Worm (Caenorhabditis elegans) whole organism, L1 larva: ENCODE data around the gene ZK380.6.

Experiments
- C34B4.2 ChIP-seq: sonication (generic microtip); optimal IDR thresholded peaks from 2 replicates; lab custom pipeline; 2017; ENCODE audit warnings: mild to moderate bottlenecking, missing genetic modification characterization, missing compliant biosample characterization
- ceh-63 ChIP-seq: fragments of 200-800 bp; sonication (Bioruptor generic); optimal IDR thresholded peaks from 2 replicates; lab custom pipeline; 2018; ENCODE audit warnings: mild to moderate bottlenecking, missing genetic modification characterization, missing compliant biosample characterization
- ces-1 ChIP-seq: fragments of 150-350 bp; optimal IDR thresholded peaks from 2 replicates; lab custom pipeline; 2014; ENCODE audit warnings: missing biosample characterization, missing genetic modification reagents, missing genetic modification characterization
- efl-1 ChIP-seq, 4 experiments: fragments of 150-350 bp; optimal IDR thresholded peaks in 3 of 4; peaks in 1 of 4; 1 replicate in 1 of 4; 2 replicates in 3 of 4; lab custom pipeline; 2014; ENCODE audit warnings: missing biosample characterization in 2 of 4, missing genetic modification characterization in 2 of 4, missing genetic modification reagents in 2 of 4
- efl-3 ChIP-seq: fragments of 200-800 bp; sonication (Bioruptor generic); optimal IDR thresholded peaks from 2 replicates; lab custom pipeline; 2018; ENCODE audit warnings: mild to moderate bottlenecking, missing genetic modification characterization, missing compliant biosample characterization
- ets-5 ChIP-seq: fragments of 200-800 bp; sonication (Bioruptor generic); IDR thresholded peaks from 2 replicates; pipeline ENCODE4 v1.3.6; 2022; ENCODE audit warnings: missing genetic modification characterization, missing compliant biosample characterization
- fkh-10 ChIP-seq: sonication (generic microtip); optimal IDR thresholded peaks from 2 replicates; lab custom pipeline; 2017; ENCODE audit warnings: missing biosample characterization, missing genetic modification reagents, missing genetic modification characterization
- fkh-4 ChIP-seq: sonication (generic microtip); optimal IDR thresholded peaks from 2 replicates; lab custom pipeline; 2016; ENCODE audit warnings: missing compliant biosample characterization, missing genetic modification characterization, borderline replicate concordance
- grh-1 ChIP-seq: fragments of 200-800 bp; sonication (Bioruptor generic); IDR thresholded peaks from 2 replicates; pipeline ENCODE4 v1.3.6; 2022; ENCODE audit warnings: missing genetic modification reagents, missing genetic modification characterization, missing compliant biosample characterization
- hlh-17 ChIP-seq: fragments of 200-800 bp; sonication (Bioruptor generic); optimal IDR thresholded peaks from 2 replicates; lab custom pipeline; 2018; ENCODE audit warnings: missing genetic modification characterization, mild to moderate bottlenecking, missing compliant biosample characterization, moderate library complexity, borderline replicate concordance
- hpl-2 ChIP-seq: fragments of 150-350 bp; optimal IDR thresholded peaks from 2 replicates; lab custom pipeline; 2014; ENCODE audit warnings: missing biosample characterization, missing genetic modification reagents, missing genetic modification characterization
- irx-1 ChIP-seq: sonication (generic microtip); optimal IDR thresholded peaks from 2 replicates; lab custom pipeline; 2016; ENCODE audit warnings: missing genetic modification characterization, missing compliant biosample characterization
- isw-1 ChIP-seq: fragments of 200-800 bp; sonication (Bioruptor generic); IDR thresholded peaks from 2 replicates; pipeline ENCODE4 v1.3.6; 2022; ENCODE audit warnings: missing genetic modification characterization, missing compliant biosample characterization
- lin-14 ChIP-seq: fragments of 200-800 bp; sonication (Bioruptor generic); optimal IDR thresholded peaks from 2 replicates; lab custom pipeline; 2018; ENCODE audit warnings: mild to moderate bottlenecking, missing genetic modification characterization, moderate library complexity, missing compliant biosample characterization
- lin-39 ChIP-seq: fragments of 150-350 bp; optimal IDR thresholded peaks from 2 replicates; lab custom pipeline; 2014; ENCODE audit warnings: missing biosample characterization, missing genetic modification reagents, missing genetic modification characterization
- mab-9 ChIP-seq: fragments of 200-800 bp; sonication (Bioruptor generic); IDR thresholded peaks from 2 replicates; pipeline ENCODE4 v1.3.6; 2022; ENCODE audit warnings: missing genetic modification reagents, missing genetic modification characterization, missing compliant biosample characterization
- mdl-1 ChIP-seq, 2 experiments: fragments of 150-350 bp; optimal IDR thresholded peaks; 2 replicates each; lab custom pipeline; 2014 to 2017; ENCODE audit warnings: missing biosample characterization in 2 of 2, missing genetic modification characterization in 2 of 2, inconsistent platforms in 1 of 2
- nhr-12 ChIP-seq: sonication (generic microtip); optimal IDR thresholded peaks from 2 replicates; lab custom pipeline; 2017; ENCODE audit warnings: missing biosample characterization, missing genetic modification characterization
- nhr-20 ChIP-seq: sonication (generic microtip); optimal IDR thresholded peaks from 2 replicates; lab custom pipeline; 2016; ENCODE audit warnings: mild to moderate bottlenecking, missing genetic modification characterization, missing compliant biosample characterization
- nhr-28 ChIP-seq: fragments of 150-350 bp; optimal IDR thresholded peaks from 2 replicates; lab custom pipeline; 2014; ENCODE audit warnings: missing biosample characterization, missing genetic modification characterization
- nhr-47 ChIP-seq: sonication (generic microtip); optimal IDR thresholded peaks from 2 replicates; lab custom pipeline; 2016; ENCODE audit warnings: mild to moderate bottlenecking, missing genetic modification characterization, moderate library complexity, missing compliant biosample characterization
- pqm-1 ChIP-seq: sonication (generic microtip); optimal IDR thresholded peaks from 3 replicates; lab custom pipeline; 2017; ENCODE audit warnings: missing biosample characterization, missing genetic modification characterization
- skn-1 ChIP-seq: fragments of 150-350 bp; optimal IDR thresholded peaks from 2 replicates; lab custom pipeline; 2014; ENCODE audit warnings: missing biosample characterization, missing genetic modification characterization
- snpc-4 ChIP-seq: fragments of 150-350 bp; optimal IDR thresholded peaks from 2 replicates; lab custom pipeline; 2014; ENCODE audit warnings: missing biosample characterization, missing genetic modification characterization
- snu-23 ChIP-seq: sonication (generic microtip); optimal IDR thresholded peaks from 2 replicates; lab custom pipeline; 2016; ENCODE audit warnings: missing genetic modification characterization, missing compliant biosample characterization
- sptf-1 ChIP-seq: fragments of 150-350 bp; optimal IDR thresholded peaks from 2 replicates; lab custom pipeline; 2014; ENCODE audit warnings: missing biosample characterization, missing genetic modification characterization
- swsn-7 ChIP-seq: sonication (generic microtip); optimal IDR thresholded peaks from 2 replicates; lab custom pipeline; 2016; ENCODE audit warnings: missing genetic modification characterization, missing compliant biosample characterization
- unc-86 ChIP-seq: sonication (generic microtip); optimal IDR thresholded peaks from 2 replicates; lab custom pipeline; 2016; ENCODE audit warnings: missing genetic modification characterization, missing compliant biosample characterization
- zag-1 ChIP-seq: fragments of 150-350 bp; optimal IDR thresholded peaks from 2 replicates; lab custom pipeline; 2014; ENCODE audit warnings: missing biosample characterization, missing genetic modification characterization

Gene ZK380.6

DNA sequence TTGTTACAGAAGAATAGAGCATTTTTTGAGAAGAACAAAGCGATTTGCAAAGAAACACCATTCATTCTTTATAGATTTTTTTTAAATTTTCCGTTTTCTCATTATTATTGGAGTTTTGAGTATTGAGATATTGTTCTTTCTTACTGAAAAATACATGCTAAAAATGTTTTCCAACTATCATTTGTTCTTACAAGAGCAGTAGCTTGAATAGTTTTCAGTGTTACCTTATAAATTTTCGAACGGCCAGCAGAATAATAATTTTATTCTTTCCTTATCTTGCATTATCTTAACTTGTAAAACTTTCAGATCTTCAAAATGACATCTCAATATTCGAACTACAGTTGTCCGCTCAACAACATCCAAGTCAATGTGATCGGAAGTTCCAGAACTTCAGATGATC, 961 bp downstream of the ZK380.6 start, which contains the start of gene tbx-32:
Gene tbx-32, plus strand, starts transcription at position 301 of the 400 bp plus-strand sequence.
- no peak for TF ChIP-seq ceh-63
- TF ChIP-seq C34B4.2 = no peak
- no peak for TF ChIP-seq efl-3 (GFP tag; lab: Kevin White, UChicago)
- no peak for TF ChIP-seq mdl-1 (tag; optimal IDR thresholded peaks at IDR 0.05; lab: Kevin White, UChicago)
- TF ChIP-seq pqm-1 (tag; lab: Kevin White, UChicago) = no peak
- no peak for TF ChIP-seq ets-5 (GFP tag; lab: Robert Waterston, UW)
- no peak for TF ChIP-seq skn-1 (tag; lab: Kevin White, UChicago)
- no peak for TF ChIP-seq fkh-4
- TF ChIP-seq snu-23 (GFP tag; lab: Kevin White, UChicago) = no peak
- TF ChIP-seq nhr-47 (tag; lab: Kevin White, UChicago) = no peak
- TF ChIP-seq grh-1 (GFP tag; lab: Robert Waterston, UW) = no peak
- no peak for TF ChIP-seq isw-1 (GFP tag; lab: Robert Waterston, UW)
- TF ChIP-seq sptf-1 (tag; lab: Kevin White, UChicago) = no peak
- no peak for TF ChIP-seq unc-86
- no peak for TF ChIP-seq nhr-12 (tag; lab: Kevin White, UChicago)
- no peak for TF ChIP-seq mab-9 (GFP tag; lab: Robert Waterston, UW)
- TF ChIP-seq nhr-28 (tag; lab: Kevin White, UChicago) = no peak
- no peak for TF ChIP-seq hpl-2 (GFP tag; lab: Kevin White, UChicago)

DNA sequence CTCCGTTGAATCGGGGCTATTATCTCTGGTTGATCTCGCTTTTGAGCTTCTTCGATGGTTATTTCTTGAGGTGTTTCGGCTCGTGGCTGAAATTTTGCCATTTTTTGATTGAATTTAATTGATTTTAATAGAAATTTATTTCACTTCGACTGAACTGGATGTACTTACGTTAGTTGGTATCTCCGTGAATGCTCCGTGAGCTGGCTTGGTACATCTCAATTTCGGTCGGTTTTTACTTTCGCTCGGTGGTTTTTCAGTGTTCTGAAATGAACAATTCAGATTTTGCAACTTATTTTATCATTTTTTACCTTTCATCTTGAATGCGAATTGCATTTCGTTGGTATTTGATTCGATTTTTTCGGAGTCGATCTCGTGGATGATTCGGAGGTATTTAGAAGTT, 10.7 kb downstream of the ZK380.6 start, which contains the start of gene R09H3.2:
Gene R09H3.2, minus strand, starts transcription at position 101 of the 400 bp plus-strand sequence.
- TF ChIP-seq efl-1 (optimal IDR thresholded peaks at IDR 0.05; lab: Kevin White, UChicago) = no peak
- TF ChIP-seq efl-1 (GFP tag; optimal IDR thresholded peaks at IDR 0.05 in 1 of 2; lab: Kevin White, UChicago) = peak in 1 of 2 experiments; percentile 5
- TF ChIP-seq lin-14 (GFP tag; lab: Kevin White, UChicago) = no peak

DNA sequence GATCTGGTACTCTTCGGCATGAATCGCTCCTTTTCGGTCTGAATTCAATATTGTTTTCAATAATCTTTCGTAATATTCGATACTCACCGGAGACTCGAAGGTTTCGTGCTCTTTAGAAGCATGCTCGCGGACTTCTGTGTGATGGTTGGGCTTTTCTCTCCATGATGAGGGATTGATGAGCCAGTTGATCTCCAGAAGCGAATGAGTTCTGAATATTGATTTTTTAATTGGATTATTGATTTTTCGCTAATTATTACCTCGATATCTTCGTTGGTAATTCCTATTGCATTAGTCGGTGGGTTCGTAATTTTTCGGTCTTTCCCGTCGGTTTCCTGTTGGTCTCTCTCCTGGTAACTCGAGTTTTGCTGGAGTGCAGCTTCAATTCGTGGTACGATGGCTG, 12.8 kb downstream of the ZK380.6 start:
- TF ChIP-seq nhr-47 (tag; lab: Kevin White, UChicago) (no peak), efl-1 (optimal IDR thresholded peaks at IDR 0.05; lab: Kevin White, UChicago) (no peak), efl-1 (GFP tag; optimal IDR thresholded peaks at IDR 0.05 in 1 of 2; lab: Kevin White, UChicago) (peak in 1 of 2 experiments; percentile 33)

DNA sequence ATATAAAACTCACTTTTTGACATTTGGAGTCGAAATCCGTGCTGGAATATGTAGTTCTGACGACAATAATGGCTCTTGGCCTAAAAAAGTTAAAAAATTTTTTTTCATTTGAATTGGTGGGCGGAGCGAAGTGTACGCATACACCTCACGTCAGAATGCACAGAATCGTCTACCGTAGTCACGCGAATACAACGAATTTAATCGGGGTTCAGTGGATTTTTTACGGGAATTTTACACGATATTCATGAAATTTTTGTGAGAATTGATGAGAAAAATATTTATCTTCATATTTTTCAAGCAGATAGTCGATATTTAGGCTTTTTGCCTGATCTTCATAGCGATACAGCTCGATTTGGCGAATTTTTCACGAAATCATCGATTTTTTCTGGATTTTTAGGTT, 14.5 kb downstream of the ZK380.6 start, which contains the start of gene R09H3.3:
Gene R09H3.3, minus strand, starts transcription at position 101 of the 400 bp plus-strand sequence.
- TF ChIP-seq nhr-20 (tag; lab: Kevin White, UChicago) = no peak
- TF ChIP-seq efl-1 (optimal IDR thresholded peaks at IDR 0.05; lab: Kevin White, UChicago) = no peak
- peak in 1 of 2 experiments; percentile 29 for TF ChIP-seq efl-1 (GFP tag; optimal IDR thresholded peaks at IDR 0.05 in 1 of 2; lab: Kevin White, UChicago)

DNA sequence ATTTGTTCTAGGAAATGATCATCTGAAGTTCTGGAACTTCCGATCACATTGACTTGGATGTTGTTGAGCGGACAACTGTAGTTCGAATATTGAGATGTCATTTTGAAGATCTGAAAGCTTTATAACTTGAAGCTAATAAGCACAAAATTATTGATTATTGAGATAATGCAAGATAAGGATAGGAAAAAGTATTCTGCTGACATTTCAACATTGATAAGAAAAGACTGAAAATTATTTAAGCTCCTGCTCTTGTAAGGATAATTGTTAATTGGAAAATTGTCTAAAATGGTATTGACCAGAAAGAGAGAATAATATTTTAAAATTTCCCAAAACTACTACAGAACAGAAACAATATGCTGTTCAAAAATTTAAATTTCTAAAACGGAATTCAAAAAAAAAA, 19.8 kb downstream of the ZK380.6 start, which contains the start of gene tbx-31:
Gene tbx-31, minus strand, starts transcription at position 101 of the 400 bp plus-strand sequence.
- TF ChIP-seq hpl-2 (GFP tag; lab: Kevin White, UChicago) = no peak
- no peak for TF ChIP-seq irx-1
- no peak for TF ChIP-seq swsn-7 (tag; lab: Kevin White, UChicago)
- no peak for TF ChIP-seq ets-5 (GFP tag; lab: Robert Waterston, UW)
- no peak for TF ChIP-seq lin-39
- no peak for TF ChIP-seq ces-1 (GFP tag; lab: Kevin White, UChicago)
- no peak for TF ChIP-seq snpc-4 (tag; lab: Kevin White, UChicago)
- TF ChIP-seq hlh-17 (GFP tag; lab: Kevin White, UChicago) = no peak
- no peak for TF ChIP-seq fkh-10
- no peak for TF ChIP-seq C34B4.2

DNA sequence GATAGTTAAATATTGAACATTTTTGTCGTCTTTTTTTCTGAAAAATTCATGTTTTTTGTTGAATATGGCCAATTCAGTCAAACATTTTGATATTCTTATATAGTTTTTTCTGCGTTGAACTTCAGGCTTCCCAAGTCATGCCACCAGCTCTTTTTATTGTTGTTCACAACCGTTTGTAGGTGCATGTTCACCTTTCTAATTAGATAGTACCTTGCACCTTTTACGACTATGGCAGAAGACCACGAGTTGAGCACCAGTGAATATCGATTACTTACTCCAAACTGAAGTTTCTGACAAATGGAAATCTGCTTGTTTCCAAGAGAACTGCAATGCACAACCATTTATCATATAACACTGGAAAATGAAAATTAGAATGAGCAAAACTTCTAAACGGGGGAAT, 21.6 kb downstream of the ZK380.6 start:
- TF ChIP-seq zag-1 (no peak), efl-1 (optimal IDR thresholded peaks at IDR 0.05; lab: Kevin White, UChicago) (no peak), efl-1 (GFP tag; optimal IDR thresholded peaks at IDR 0.05 in 1 of 2; lab: Kevin White, UChicago) (peak in 1 of 2 experiments; percentile 66)
